Fruit fly (Drosophila melanogaster) whole organism: Measurements from ENCODE around the gene CG7551.

Source experiments
- CG8478 ChIP-seq: fragments of >200 bp; optimal IDR thresholded peaks from 2 replicates; lab custom pipeline; 2018; ENCODE audit warnings: inconsistent platforms
- Dll ChIP-seq: fragments of >200 bp; optimal IDR thresholded peaks from 2 replicates; lab custom pipeline; 2017
- EcR ChIP-seq, 2 experiments: fragments of >200 bp; optimal IDR thresholded peaks; 2 replicates each; lab custom pipeline; 2017; ENCODE audit warnings: missing biosample characterization in 2 of 2, missing genetic modification characterization in 2 of 2, missing genetic modification reagents in 2 of 2
- pan ChIP-seq: fragments of >200 bp; optimal IDR thresholded peaks from 2 replicates; lab custom pipeline; 2017
- psq ChIP-seq: fragments of >200 bp; optimal IDR thresholded peaks from 2 replicates; lab custom pipeline; 2017
- usp ChIP-seq: fragments of >200 bp; optimal IDR thresholded peaks from 2 replicates; lab custom pipeline; 2017; ENCODE audit warnings: missing biosample characterization, missing genetic modification characterization, mixed read lengths

The CG7551 gene

dm6 chr3L:11458370-11458769 is at the start of gene CG7551, which contains the start of gene CG12289:
CG7551 (plus strand) TSS chr3L:11458490.
CG12289 (minus strand) TSS chr3L:11458470.
- TF ChIP-seq pan = no peak
- TF ChIP-seq EcR (GFP tag; optimal IDR thresholded peaks at IDR 0.05; lab: Kevin White, UChicago) = no peak
- TF ChIP-seq psq (lab: Kevin White, UChicago) = no peak
- no peak for TF ChIP-seq Dll (lab: Kevin White, UChicago)
- TF ChIP-seq usp (GFP tag; lab: Kevin White, UChicago) = no peak
- TF ChIP-seq CG8478 (lab: Kevin White, UChicago) = no peak

- TF ChIP-seq CG8478 (lab: Kevin White, UChicago) = no peak
- TF ChIP-seq usp (GFP tag; lab: Kevin White, UChicago) = no peak
- no peak for TF ChIP-seq pan
- no peak for TF ChIP-seq EcR (GFP tag; optimal IDR thresholded peaks at IDR 0.05; lab: Kevin White, UChicago)
- TF ChIP-seq psq (lab: Kevin White, UChicago) = no peak
- TF ChIP-seq Dll (lab: Kevin White, UChicago) = no peak
Measured at dm6 chr3L:11410505-11410904, 47.8 kb upstream of the CG7551 start.

dm6 chr3L:11413697-11414096 is 44.6 kb upstream of the CG7551 start:
- TF ChIP-seq EcR (GFP tag; optimal IDR thresholded peaks at IDR 0.05; lab: Kevin White, UChicago) (no peak), psq (lab: Kevin White, UChicago) (no peak), Dll (lab: Kevin White, UChicago) (no peak), usp (GFP tag; lab: Kevin White, UChicago) (no peak), pan (no peak), CG8478 (lab: Kevin White, UChicago) (no peak)

dm6 chr3L:11414453-11414852 is 43.8 kb upstream of the CG7551 start:
- TF ChIP-seq EcR (GFP tag; optimal IDR thresholded peaks at IDR 0.05; lab: Kevin White, UChicago) (no peak), usp (GFP tag; lab: Kevin White, UChicago) (no peak), Dll (lab: Kevin White, UChicago) (no peak), CG8478 (lab: Kevin White, UChicago) (no peak), pan (no peak), psq (lab: Kevin White, UChicago) (no peak)

dm6 chr3L:11415382-11415781 is 42.9 kb upstream of the CG7551 start:
- TF ChIP-seq usp (GFP tag; lab: Kevin White, UChicago) (no peak), psq (lab: Kevin White, UChicago) (no peak), pan (no peak), EcR (GFP tag; optimal IDR thresholded peaks at IDR 0.05; lab: Kevin White, UChicago) (no peak)

- no peak for TF ChIP-seq usp (GFP tag; lab: Kevin White, UChicago)
- TF ChIP-seq EcR (GFP tag; optimal IDR thresholded peaks at IDR 0.05; lab: Kevin White, UChicago) = no peak
- no peak for TF ChIP-seq pan
- TF ChIP-seq Dll (lab: Kevin White, UChicago) = no peak
- TF ChIP-seq psq (lab: Kevin White, UChicago) = no peak
- TF ChIP-seq CG8478 (lab: Kevin White, UChicago) = no peak
Measured at dm6 chr3L:11416495-11417272, 41.6 kb upstream of the CG7551 start.

dm6 chr3L:11417273-11418040 is 40.8 kb upstream of the CG7551 start:
- no peak for TF ChIP-seq Dll (lab: Kevin White, UChicago)
- no peak for TF ChIP-seq CG8478 (lab: Kevin White, UChicago)
- no peak for TF ChIP-seq pan
- TF ChIP-seq EcR (GFP tag; optimal IDR thresholded peaks at IDR 0.05; lab: Kevin White, UChicago) = no peak
- no peak for TF ChIP-seq usp (GFP tag; lab: Kevin White, UChicago)
- TF ChIP-seq psq (lab: Kevin White, UChicago) = no peak

dm6 chr3L:11418041-11418674 is 40.1 kb upstream of the CG7551 start:
- no peak for TF ChIP-seq usp (GFP tag; lab: Kevin White, UChicago)
- TF ChIP-seq EcR (GFP tag; optimal IDR thresholded peaks at IDR 0.05; lab: Kevin White, UChicago) = no peak
- no peak for TF ChIP-seq psq (lab: Kevin White, UChicago)
- no peak for TF ChIP-seq pan
- no peak for TF ChIP-seq CG8478 (lab: Kevin White, UChicago)
- no peak for TF ChIP-seq Dll (lab: Kevin White, UChicago)

- TF ChIP-seq pan = no peak
- no peak for TF ChIP-seq psq (lab: Kevin White, UChicago)
- TF ChIP-seq EcR (GFP tag; optimal IDR thresholded peaks at IDR 0.05; lab: Kevin White, UChicago) = no peak
Measured at dm6 chr3L:11419344-11419743, 38.9 kb upstream of the CG7551 start.

- no peak for TF ChIP-seq CG8478 (lab: Kevin White, UChicago)
- no peak for TF ChIP-seq Dll (lab: Kevin White, UChicago)
- no peak for TF ChIP-seq EcR (GFP tag; optimal IDR thresholded peaks at IDR 0.05; lab: Kevin White, UChicago)
- no peak for TF ChIP-seq pan
- no peak for TF ChIP-seq psq (lab: Kevin White, UChicago)
- no peak for TF ChIP-seq usp (GFP tag; lab: Kevin White, UChicago)
Measured at dm6 chr3L:11420976-11421375, 37.3 kb upstream of the CG7551 start.

dm6 chr3L:11421905-11422304 is 36.4 kb upstream of the CG7551 start:
- TF ChIP-seq Dll (lab: Kevin White, UChicago) (no peak), usp (GFP tag; lab: Kevin White, UChicago) (no peak), pan (peak; percentile 27)
